Worm (Caenorhabditis elegans) whole organism, early embryonic: ENCODE results near the gene C45H4.14.

ENCODE experiments used
- B0310.2 ChIP-seq: sonication (generic microtip); optimal IDR thresholded peaks from 2 replicates; lab custom pipeline; 2016; ENCODE audit warnings: mild to moderate bottlenecking, missing genetic modification characterization, missing compliant biosample characterization
- F13C5.2 ChIP-seq: sonication (generic microtip); optimal IDR thresholded peaks from 2 replicates; lab custom pipeline; 2017; ENCODE audit warnings: mild to moderate bottlenecking, missing genetic modification characterization, inconsistent platforms, missing compliant biosample characterization
- aly-1 ChIP-seq: sonication (generic microtip); optimal IDR thresholded peaks from 2 replicates; lab custom pipeline; 2016; ENCODE audit warnings: missing genetic modification characterization, missing compliant biosample characterization
- ama-1 ChIP-seq: fragments of 150-350 bp; optimal IDR thresholded peaks from 2 replicates; lab custom pipeline; 2014
- ceh-13 ChIP-seq: fragments of 200-800 bp; sonication (Bioruptor generic); optimal IDR thresholded peaks from 2 replicates; lab custom pipeline; 2018; ENCODE audit warnings: mild to moderate bottlenecking, missing genetic modification characterization, missing compliant biosample characterization
- ceh-36 ChIP-seq: sonication (generic microtip); optimal IDR thresholded peaks from 2 replicates; lab custom pipeline; 2016; ENCODE audit warnings: missing genetic modification characterization, inconsistent platforms, missing compliant biosample characterization
- ets-7 ChIP-seq: sonication (generic microtip); optimal IDR thresholded peaks from 2 replicates; lab custom pipeline; 2016; ENCODE audit warnings: missing genotype, missing genetic modification characterization, missing compliant biosample characterization
- flt-1 ChIP-seq: fragments of 200-800 bp; sonication (Bioruptor generic); IDR thresholded peaks from 2 replicates; pipeline ENCODE4 v1.3.6; 2022; ENCODE audit warnings: missing genetic modification characterization, missing compliant biosample characterization
- hmbx-1 ChIP-seq: sonication (generic microtip); optimal IDR thresholded peaks from 2 replicates; lab custom pipeline; 2016; ENCODE audit warnings: mild to moderate bottlenecking, missing genetic modification characterization, missing compliant biosample characterization
- hmg-4 ChIP-seq: fragments of 200-800 bp; sonication (Bioruptor generic); optimal IDR thresholded peaks from 2 replicates; lab custom pipeline; 2018; ENCODE audit warnings: mild to moderate bottlenecking, missing genetic modification characterization, missing compliant biosample characterization
- hnd-1 ChIP-seq: sonication (generic microtip); optimal IDR thresholded peaks from 2 replicates; lab custom pipeline; 2016; ENCODE audit warnings: missing genetic modification characterization, missing compliant biosample characterization
- pes-1 ChIP-seq: fragments of 200-800 bp; sonication (Bioruptor generic); IDR thresholded peaks from 2 replicates; pipeline ENCODE4 v1.3.6; 2022; ENCODE audit warnings: missing genetic modification reagents, missing genetic modification characterization, missing compliant biosample characterization
- scrt-1 ChIP-seq: fragments of 200-800 bp; sonication (Bioruptor generic); IDR thresholded peaks from 2 replicates; pipeline ENCODE4 v1.3.6; 2022; ENCODE audit warnings: missing genetic modification characterization, missing compliant biosample characterization
- sea-1 ChIP-seq: fragments of 200-800 bp; sonication (Bioruptor generic); conservative IDR thresholded peaks from 2 replicates; pipeline ENCODE4 v1.3.6; 2022; ENCODE audit warnings: missing genetic modification characterization, missing compliant biosample characterization
- tbx-11 ChIP-seq: fragments of 200-800 bp; sonication (Bioruptor generic); IDR thresholded peaks from 2 replicates; pipeline ENCODE4 v1.3.6; 2022; ENCODE audit warnings: missing genetic modification characterization, missing compliant biosample characterization
- tbx-37 ChIP-seq: fragments of 200-800 bp; sonication (Bioruptor generic); conservative IDR thresholded peaks from 2 replicates; pipeline ENCODE4 v1.3.6; 2022; ENCODE audit warnings: missing genetic modification reagents, missing genetic modification characterization, missing compliant biosample characterization
- tra-4 ChIP-seq: sonication (generic microtip); optimal IDR thresholded peaks from 2 replicates; lab custom pipeline; 2017; ENCODE audit warnings: missing genetic modification characterization, missing compliant biosample characterization

Gene C45H4.14

ce11 chrV:2159331-2159730, at the start of gene C45H4.14:
C45H4.14 (minus strand) TSS chrV:2159431.
- no peak for TF ChIP-seq sea-1 (GFP tag; lab: Robert Waterston, UW)
- no peak for TF ChIP-seq aly-1 (tag; lab: Kevin White, UChicago)

ce11 chrV:2207527-2207926, 48.3 kb upstream of the C45H4.14 start:
- no peak for TF ChIP-seq F13C5.2
- TF ChIP-seq ceh-36 (tag; lab: Kevin White, UChicago): no peak
- TF ChIP-seq tbx-37 (GFP tag; lab: Robert Waterston, UW): no peak
- no peak for TF ChIP-seq scrt-1 (GFP tag; lab: Robert Waterston, UW)
- TF ChIP-seq ceh-13: no peak
- no peak for TF ChIP-seq ama-1 (lab: Kevin White, UChicago)
- no peak for TF ChIP-seq sea-1 (GFP tag; lab: Robert Waterston, UW)
- TF ChIP-seq B0310.2 (tag; lab: Kevin White, UChicago): no peak
- TF ChIP-seq hmbx-1 (tag; lab: Kevin White, UChicago): no peak
- no peak for TF ChIP-seq flt-1 (GFP tag; lab: Robert Waterston, UW)
- no peak for TF ChIP-seq hnd-1 (tag; lab: Kevin White, UChicago)
- TF ChIP-seq ets-7: no peak
- TF ChIP-seq aly-1 (tag; lab: Kevin White, UChicago): no peak
- TF ChIP-seq pes-1: no peak
- TF ChIP-seq hmg-4 (GFP tag; lab: Kevin White, UChicago): no peak
- no peak for TF ChIP-seq tra-4 (tag; lab: Kevin White, UChicago)

ce11 chrV:2206801-2207200, 47.6 kb upstream of the C45H4.14 start, which contains the start of gene svh-11:
svh-11 (plus strand) TSS chrV:2207101.
- TF ChIP-seq scrt-1 (GFP tag; lab: Robert Waterston, UW) (no peak), tbx-11 (no peak), sea-1 (GFP tag; lab: Robert Waterston, UW) (no peak), ama-1 (lab: Kevin White, UChicago) (no peak), ceh-13 (no peak), F13C5.2 (no peak), tra-4 (tag; lab: Kevin White, UChicago) (no peak), pes-1 (no peak), ets-7 (no peak), ceh-36 (tag; lab: Kevin White, UChicago) (no peak), flt-1 (GFP tag; lab: Robert Waterston, UW) (no peak), hmbx-1 (tag; lab: Kevin White, UChicago) (no peak), hnd-1 (tag; lab: Kevin White, UChicago) (no peak), B0310.2 (tag; lab: Kevin White, UChicago) (no peak), aly-1 (tag; lab: Kevin White, UChicago) (no peak), tbx-37 (GFP tag; lab: Robert Waterston, UW) (no peak), hmg-4 (GFP tag; lab: Kevin White, UChicago) (no peak)

- TF ChIP-seq hmg-4 (GFP tag; lab: Kevin White, UChicago): no peak
- no peak for TF ChIP-seq ceh-36 (tag; lab: Kevin White, UChicago)
- TF ChIP-seq ama-1 (lab: Kevin White, UChicago): no peak
- TF ChIP-seq tra-4 (tag; lab: Kevin White, UChicago): no peak
- no peak for TF ChIP-seq scrt-1 (GFP tag; lab: Robert Waterston, UW)
- no peak for TF ChIP-seq flt-1 (GFP tag; lab: Robert Waterston, UW)
- TF ChIP-seq B0310.2 (tag; lab: Kevin White, UChicago): no peak
- TF ChIP-seq hmbx-1 (tag; lab: Kevin White, UChicago): no peak
- no peak for TF ChIP-seq sea-1 (GFP tag; lab: Robert Waterston, UW)
- no peak for TF ChIP-seq tbx-37 (GFP tag; lab: Robert Waterston, UW)
- TF ChIP-seq tbx-11: no peak
- TF ChIP-seq hnd-1 (tag; lab: Kevin White, UChicago): no peak
- TF ChIP-seq aly-1 (tag; lab: Kevin White, UChicago): no peak
- no peak for TF ChIP-seq ets-7
- TF ChIP-seq F13C5.2: no peak
- no peak for TF ChIP-seq ceh-13
- TF ChIP-seq pes-1: no peak
Observed at ce11 chrV:2206181-2206580, 47.0 kb upstream of the C45H4.14 start, which contains the start of gene srt-40. srt-40 (minus strand) TSS chrV:2206281.

ce11 chrV:2204080-2204479, 44.8 kb upstream of the C45H4.14 start, which contains the start of gene cyp-33C12:
cyp-33C12 (minus strand) TSS chrV:2204400.
- TF ChIP-seq scrt-1 (GFP tag; lab: Robert Waterston, UW) (no peak), ama-1 (lab: Kevin White, UChicago) (no peak), F13C5.2 (no peak), sea-1 (GFP tag; lab: Robert Waterston, UW) (no peak), hmg-4 (GFP tag; lab: Kevin White, UChicago) (no peak), flt-1 (GFP tag; lab: Robert Waterston, UW) (no peak), hnd-1 (tag; lab: Kevin White, UChicago) (no peak), tbx-37 (GFP tag; lab: Robert Waterston, UW) (no peak), hmbx-1 (tag; lab: Kevin White, UChicago) (no peak), ceh-13 (no peak), pes-1 (no peak), ceh-36 (tag; lab: Kevin White, UChicago) (no peak), aly-1 (tag; lab: Kevin White, UChicago) (no peak), ets-7 (no peak), B0310.2 (tag; lab: Kevin White, UChicago) (no peak), tra-4 (tag; lab: Kevin White, UChicago) (no peak), tbx-11 (no peak)

- TF ChIP-seq ets-7 (no peak), ceh-13 (no peak), tbx-11 (no peak), ama-1 (lab: Kevin White, UChicago) (no peak), B0310.2 (tag; lab: Kevin White, UChicago) (no peak), ceh-36 (tag; lab: Kevin White, UChicago) (no peak), hmbx-1 (tag; lab: Kevin White, UChicago) (no peak), hmg-4 (GFP tag; lab: Kevin White, UChicago) (no peak), F13C5.2 (no peak), aly-1 (tag; lab: Kevin White, UChicago) (no peak), scrt-1 (GFP tag; lab: Robert Waterston, UW) (no peak)
Observed at ce11 chrV:2201240-2201639, 42.0 kb upstream of the C45H4.14 start, which contains the start of gene cyp-32B1. cyp-32B1 (minus strand) TSS chrV:2201415.

ce11 chrV:2200402-2200801, 41.2 kb upstream of the C45H4.14 start:
- TF ChIP-seq tbx-11 (no peak), hmbx-1 (tag; lab: Kevin White, UChicago) (no peak), tra-4 (tag; lab: Kevin White, UChicago) (no peak), F13C5.2 (no peak), ceh-36 (tag; lab: Kevin White, UChicago) (no peak), tbx-37 (GFP tag; lab: Robert Waterston, UW) (no peak)
